Fruit fly (Drosophila melanogaster): ENCODE data around the gene SpdS.

- TF ChIP-seq CG8478 (optimal IDR thresholded peaks at IDR 0.05) = no peak
- no peak for TF ChIP-seq CTCF (optimal IDR thresholded peaks at IDR 0.05)
These were observed 19.2 kb upstream of the SpdS start for dm6 chr3R:9612217-9612616.

Data from S2 (cell line).